Worm (Caenorhabditis elegans) whole organism, late embryonic: ENCODE results near the gene C05G5.2.
A peak's percentile ranks its signal among the peaks of the same experiment; 100 is the strongest.

Experiments used
- C08G9.2 ChIP-seq: sonication (generic microtip); optimal IDR thresholded peaks from 2 replicates; lab custom pipeline; 2016; ENCODE audit warnings: mild to moderate bottlenecking, missing genetic modification characterization, moderate library complexity, missing compliant biosample characterization
- F13H6.1 ChIP-seq: sonication (generic microtip); optimal IDR thresholded peaks from 2 replicates; lab custom pipeline; 2016; ENCODE audit warnings: missing genetic modification characterization, missing compliant biosample characterization
- K02D7.2 ChIP-seq: sonication (generic microtip); optimal IDR thresholded peaks from 2 replicates; lab custom pipeline; 2017; ENCODE audit warnings: mild to moderate bottlenecking, missing genetic modification characterization, missing compliant biosample characterization
- K09A11.1 ChIP-seq: sonication (generic microtip); optimal IDR thresholded peaks from 2 replicates; lab custom pipeline; 2017; ENCODE audit warnings: antibody characterized with exemption, mild to moderate bottlenecking, missing genetic modification characterization, missing compliant biosample characterization; ENCODE audit not compliant: insufficient read depth
- T23F11.4 ChIP-seq: fragments of 200-800 bp; sonication (Bioruptor generic); optimal IDR thresholded peaks from 2 replicates; lab custom pipeline; 2018; ENCODE audit warnings: mild to moderate bottlenecking, missing genetic modification characterization, missing compliant biosample characterization
- ahr-1 ChIP-seq: sonication (generic microtip); optimal IDR thresholded peaks from 2 replicates; lab custom pipeline; 2016; ENCODE audit warnings: missing genetic modification characterization, missing compliant biosample characterization
- ama-1 ChIP-seq: fragments of 150-350 bp; optimal IDR thresholded peaks from 2 replicates; lab custom pipeline; 2014
- ceh-14 ChIP-seq: sonication (generic microtip); optimal IDR thresholded peaks from 2 replicates; lab custom pipeline; 2016; ENCODE audit warnings: missing genotype, missing genetic modification characterization, missing compliant biosample characterization
- ceh-18 ChIP-seq: sonication (generic microtip); optimal IDR thresholded peaks from 2 replicates; lab custom pipeline; 2016; ENCODE audit warnings: missing genetic modification characterization, missing compliant biosample characterization
- ceh-19 ChIP-seq: fragments of 200-800 bp; sonication (Bioruptor generic); optimal IDR thresholded peaks from 2 replicates; lab custom pipeline; 2018; ENCODE audit warnings: mild to moderate bottlenecking, missing genetic modification characterization, missing compliant biosample characterization
- ceh-2 ChIP-seq: sonication (generic microtip); optimal IDR thresholded peaks from 2 replicates; lab custom pipeline; 2016; ENCODE audit warnings: missing genotype, missing genetic modification characterization, missing compliant biosample characterization
- ceh-22 ChIP-seq: sonication (generic microtip); optimal IDR thresholded peaks from 2 replicates; lab custom pipeline; 2017; ENCODE audit warnings: missing biosample characterization, missing genetic modification characterization
- ceh-31 ChIP-seq: sonication (generic microtip); optimal IDR thresholded peaks from 2 replicates; lab custom pipeline; 2016; ENCODE audit warnings: missing genetic modification characterization, missing compliant biosample characterization
- ceh-34 ChIP-seq: sonication (generic microtip); optimal IDR thresholded peaks from 2 replicates; lab custom pipeline; 2016; ENCODE audit warnings: mild to moderate bottlenecking, missing genetic modification characterization, missing compliant biosample characterization
- ceh-48 ChIP-seq: sonication (generic microtip); optimal IDR thresholded peaks from 2 replicates; lab custom pipeline; 2016; ENCODE audit warnings: missing genetic modification characterization, inconsistent platforms, missing compliant biosample characterization
- ceh-6 ChIP-seq: fragments of 200-800 bp; sonication (Bioruptor generic); optimal IDR thresholded peaks from 2 replicates; lab custom pipeline; 2018; ENCODE audit warnings: mild to moderate bottlenecking, missing genetic modification characterization, missing compliant biosample characterization
- che-1 ChIP-seq: sonication (generic microtip); optimal IDR thresholded peaks from 2 replicates; lab custom pipeline; 2016; ENCODE audit warnings: mild to moderate bottlenecking, missing genetic modification characterization, missing compliant biosample characterization
- dmd-4 ChIP-seq: sonication (generic microtip); optimal IDR thresholded peaks from 2 replicates; lab custom pipeline; 2016; ENCODE audit warnings: borderline replicate concordance, missing genetic modification characterization, missing compliant biosample characterization
- elt-2 ChIP-seq: sonication (generic microtip); optimal IDR thresholded peaks from 2 replicates; lab custom pipeline; 2016; ENCODE audit warnings: missing genetic modification reagents, missing genetic modification characterization, missing compliant biosample characterization
- ets-4 ChIP-seq: sonication (generic microtip); optimal IDR thresholded peaks from 2 replicates; lab custom pipeline; 2016; ENCODE audit warnings: missing genetic modification characterization, missing compliant biosample characterization
- fax-1 ChIP-seq: sonication (generic microtip); optimal IDR thresholded peaks from 2 replicates; lab custom pipeline; 2016; ENCODE audit warnings: missing genotype, missing genetic modification characterization, missing compliant biosample characterization
- fkh-10 ChIP-seq: fragments of 150-350 bp; optimal IDR thresholded peaks from 2 replicates; lab custom pipeline; 2014; ENCODE audit warnings: missing biosample characterization, missing genetic modification reagents, missing genetic modification characterization
- fkh-6 ChIP-seq: sonication (generic microtip); optimal IDR thresholded peaks from 2 replicates; lab custom pipeline; 2016; ENCODE audit warnings: missing genetic modification characterization, missing compliant biosample characterization
- hlh-15 ChIP-seq: sonication (generic microtip); optimal IDR thresholded peaks from 2 replicates; lab custom pipeline; 2016; ENCODE audit warnings: missing genetic modification characterization, missing compliant biosample characterization
- hlh-30 ChIP-seq: sonication (generic microtip); optimal IDR thresholded peaks from 2 replicates; lab custom pipeline; 2017; ENCODE audit warnings: antibody characterized with exemption, missing genetic modification characterization, missing compliant biosample characterization; ENCODE audit not compliant: insufficient read depth
- hlh-6 ChIP-seq: sonication (generic microtip); optimal IDR thresholded peaks from 2 replicates; lab custom pipeline; 2016; ENCODE audit warnings: missing genotype, missing genetic modification characterization, missing compliant biosample characterization
- madf-2 ChIP-seq: sonication (generic microtip); optimal IDR thresholded peaks from 2 replicates; lab custom pipeline; 2017; ENCODE audit warnings: missing genetic modification characterization, missing compliant biosample characterization
- mec-3 ChIP-seq: sonication (generic microtip); optimal IDR thresholded peaks from 2 replicates; lab custom pipeline; 2016; ENCODE audit warnings: borderline replicate concordance, missing genetic modification characterization, missing compliant biosample characterization
- nfya-1 ChIP-seq: sonication (generic microtip); optimal IDR thresholded peaks from 2 replicates; lab custom pipeline; 2017; ENCODE audit warnings: missing genetic modification characterization, mild to moderate bottlenecking, missing compliant biosample characterization, antibody characterized with exemption, moderate library complexity
- pag-3 ChIP-seq: sonication (generic microtip); optimal IDR thresholded peaks from 2 replicates; lab custom pipeline; 2016; ENCODE audit warnings: missing compliant biosample characterization, missing genetic modification characterization, borderline replicate concordance
- pat-9 ChIP-seq: fragments of 200-800 bp; sonication (Bioruptor generic); optimal IDR thresholded peaks from 2 replicates; lab custom pipeline; 2018; ENCODE audit warnings: mild to moderate bottlenecking, missing genetic modification characterization, moderate library complexity, missing compliant biosample characterization
- pax-1 ChIP-seq: fragments of 150-350 bp; optimal IDR thresholded peaks from 2 replicates; lab custom pipeline; 2014; ENCODE audit warnings: missing biosample characterization, missing genetic modification characterization
- pqm-1 ChIP-seq: sonication (generic microtip); optimal IDR thresholded peaks from 2 replicates; lab custom pipeline; 2016; ENCODE audit warnings: missing genetic modification characterization, missing compliant biosample characterization
- pros-1 ChIP-seq: fragments of 150-350 bp; optimal IDR thresholded peaks from 2 replicates; lab custom pipeline; 2014; ENCODE audit warnings: missing biosample characterization, missing genetic modification reagents, missing genetic modification characterization
- ref-2 ChIP-seq: sonication (generic microtip); optimal IDR thresholded peaks from 2 replicates; lab custom pipeline; 2016; ENCODE audit warnings: missing genetic modification characterization, missing compliant biosample characterization
- rnt-1 ChIP-seq: sonication (generic microtip); optimal IDR thresholded peaks from 2 replicates; lab custom pipeline; 2016; ENCODE audit warnings: missing genetic modification characterization, missing compliant biosample characterization
- sdc-2 ChIP-seq: sonication (generic microtip); optimal IDR thresholded peaks from 2 replicates; lab custom pipeline; 2016; ENCODE audit warnings: missing genotype, missing genetic modification characterization, missing compliant biosample characterization
- syd-9 ChIP-seq: sonication (generic microtip); optimal IDR thresholded peaks from 2 replicates; lab custom pipeline; 2016; ENCODE audit warnings: mild to moderate bottlenecking, missing genetic modification characterization, moderate library complexity, missing compliant biosample characterization
- tbx-2 ChIP-seq: sonication (generic microtip); optimal IDR thresholded peaks from 2 replicates; lab custom pipeline; 2016; ENCODE audit warnings: missing genetic modification characterization, missing compliant biosample characterization
- ttx-3 ChIP-seq: sonication (generic microtip); optimal IDR thresholded peaks from 2 replicates; lab custom pipeline; 2016; ENCODE audit warnings: missing genetic modification reagents, missing genetic modification characterization, missing compliant biosample characterization
- unc-3 ChIP-seq, 2 experiments: fragments of 200-800 bp in 1 of 2; sonication (Bioruptor generic) in 1 of 2; sonication (generic microtip) in 1 of 2; conservative IDR thresholded peaks in 1 of 2; optimal IDR thresholded peaks in 1 of 2; 2 replicates each; pipeline versions ENCODE4 v1.3.6 to Lab custom; 2016 to 2022; ENCODE audit warnings: missing compliant biosample characterization in 2 of 2, missing genetic modification characterization in 2 of 2, missing genetic modification reagents in 1 of 2
- unc-42 ChIP-seq: sonication (generic microtip); optimal IDR thresholded peaks from 2 replicates; lab custom pipeline; 2016; ENCODE audit warnings: missing genotype, missing genetic modification characterization, missing compliant biosample characterization
- unc-55 ChIP-seq: sonication (generic microtip); optimal IDR thresholded peaks from 2 replicates; lab custom pipeline; 2017; ENCODE audit warnings: missing biosample characterization, missing genetic modification reagents, missing genetic modification characterization
- zip-5 ChIP-seq: sonication (generic microtip); optimal IDR thresholded peaks from 2 replicates; lab custom pipeline; 2016; ENCODE audit warnings: missing genetic modification characterization, missing compliant biosample characterization
- ztf-16 ChIP-seq: sonication (generic microtip); optimal IDR thresholded peaks from 2 replicates; lab custom pipeline; 2017; ENCODE audit warnings: missing genetic modification characterization, missing compliant biosample characterization

Gene C05G5.2

ce11 chrX:14708176-14708642 lies 38.9 kb upstream of the C05G5.2 start:
- no peak for TF ChIP-seq pat-9
- TF ChIP-seq ets-4 (tag; lab: Kevin White, UChicago): peak; percentile 51
- TF ChIP-seq ama-1 (lab: Kevin White, UChicago): no peak
- peak; percentile 57 for TF ChIP-seq pqm-1
- no peak for TF ChIP-seq ahr-1 (tag; lab: Kevin White, UChicago)
- TF ChIP-seq zip-5 (tag; lab: Kevin White, UChicago): no peak
- TF ChIP-seq unc-3 (GFP tag; conservative IDR thresholded peaks at IDR 0.05; lab: Robert Waterston, UW): no peak
- peak; percentile 61 for TF ChIP-seq unc-3 (tag; optimal IDR thresholded peaks at IDR 0.05; lab: Kevin White, UChicago)
- peak; percentile 84 for TF ChIP-seq sdc-2 (tag; lab: Kevin White, UChicago)
- TF ChIP-seq hlh-30: peak; percentile 86
- TF ChIP-seq elt-2: peak; percentile 44
- TF ChIP-seq fkh-10 (GFP tag; lab: Kevin White, UChicago): no peak
- peak; percentile 79 for TF ChIP-seq ref-2 (tag; lab: Kevin White, UChicago)
- peak; percentile 80 for TF ChIP-seq ceh-19 (GFP tag; lab: Kevin White, UChicago)
- TF ChIP-seq ztf-16 (tag; lab: Kevin White, UChicago): peak; percentile 49
- TF ChIP-seq ceh-31 (tag; lab: Kevin White, UChicago): peak; percentile 92
- no peak for TF ChIP-seq T23F11.4
- TF ChIP-seq tbx-2 (tag; lab: Kevin White, UChicago): peak; percentile 81
- TF ChIP-seq K02D7.2: no peak
- TF ChIP-seq K09A11.1: peak; percentile 26
- peak; percentile 48 for TF ChIP-seq C08G9.2 (tag; lab: Kevin White, UChicago)
- TF ChIP-seq ttx-3: no peak
- no peak for TF ChIP-seq mec-3 (tag; lab: Kevin White, UChicago)
- TF ChIP-seq fkh-6 (tag; lab: Kevin White, UChicago): peak; percentile 33
- TF ChIP-seq ceh-48 (tag; lab: Kevin White, UChicago): peak; percentile 87
- peak; percentile 45 for TF ChIP-seq hlh-6 (tag; lab: Kevin White, UChicago)
- TF ChIP-seq hlh-15: no peak
- TF ChIP-seq nfya-1 (tag; lab: Kevin White, UChicago): peak; percentile 89
- TF ChIP-seq fax-1 (tag; lab: Kevin White, UChicago): peak; percentile 11
- TF ChIP-seq pros-1: peak; percentile 99
- TF ChIP-seq dmd-4 (tag; lab: Kevin White, UChicago): peak; percentile 38
- peak; percentile 53 for TF ChIP-seq madf-2
- no peak for TF ChIP-seq pax-1 (tag; lab: Kevin White, UChicago)
- TF ChIP-seq syd-9 (tag; lab: Kevin White, UChicago): peak; percentile 44
- peak; percentile 49 for TF ChIP-seq rnt-1
- peak; percentile 82 for TF ChIP-seq ceh-34 (tag; lab: Kevin White, UChicago)
- peak; percentile 15 for TF ChIP-seq pag-3 (tag; lab: Kevin White, UChicago)
- peak; percentile 43 for TF ChIP-seq F13H6.1 (tag; lab: Kevin White, UChicago)
- peak; percentile 89 for TF ChIP-seq unc-42
- peak; percentile 97 for TF ChIP-seq ceh-18
- TF ChIP-seq ceh-2: peak; percentile 15
- TF ChIP-seq ceh-14 (tag; lab: Kevin White, UChicago): peak; percentile 81
- TF ChIP-seq ceh-22 (tag; lab: Kevin White, UChicago): no peak
- TF ChIP-seq unc-55 (GFP tag; lab: Kevin White, UChicago): peak; percentile 73
- TF ChIP-seq ceh-6 (GFP tag; lab: Kevin White, UChicago): peak; percentile 5
- TF ChIP-seq che-1 (tag; lab: Kevin White, UChicago): peak; percentile 18
